Worm (Caenorhabditis elegans): Measurements from ENCODE around the gene pigq-1.

Gene pigq-1

ce11 chrIV:11125200-11125599 lies 21.8 kb downstream of the pigq-1 start (continued):
- TF ChIP-seq nhr-28 (tag; optimal IDR thresholded peaks at IDR 0.05) (no peak), lin-13 (GFP tag; optimal IDR thresholded peaks at IDR 0.05) (no peak)

ce11 chrIV:11124674-11125073 lies 22.4 kb downstream of the pigq-1 start, which contains the start of gene spo-11:
Gene spo-11, minus strand, starts transcription at chrIV:11124862.
- no peak for TF ChIP-seq nhr-41 (GFP tag; IDR thresholded peaks at IDR 0.05)
- no peak for TF ChIP-seq fkh-10 (GFP tag; optimal IDR thresholded peaks at IDR 0.05)
- peak; percentile 3 for TF ChIP-seq F49E8.2 (tag; optimal IDR thresholded peaks at IDR 0.05; ENCODE audit: borderline replicate concordance)
- TF ChIP-seq spr-1 (tag; optimal IDR thresholded peaks at IDR 0.05), result no peak

- TF ChIP-seq nhr-28 (tag; optimal IDR thresholded peaks at IDR 0.05), result peak; percentile 17
- no peak for TF ChIP-seq zip-2 (tag; optimal IDR thresholded peaks at IDR 0.05)
These were observed 27.0 kb downstream of the pigq-1 start for ce11 chrIV:11119972-11120562.

ce11 chrIV:11118837-11119491 lies 28.1 kb downstream of the pigq-1 start, which contains the start of the genes imp-2 and enpl-1:
Gene imp-2, minus strand, starts transcription at chrIV:11118887.
Gene enpl-1, plus strand, starts transcription at chrIV:11119298.
- TF ChIP-seq madf-5 (GFP tag; IDR thresholded peaks at IDR 0.05), result no peak
- TF ChIP-seq tag-97 (GFP tag; IDR thresholded peaks at IDR 0.05), result no peak
- TF ChIP-seq Y75B8A.6 (GFP tag; IDR thresholded peaks at IDR 0.05), result no peak
- TF ChIP-seq pqm-1 (tag; optimal IDR thresholded peaks at IDR 0.05), result peak; percentile 64
- TF ChIP-seq daf-19 (GFP tag; conservative IDR thresholded peaks at IDR 0.05), result no peak
- TF ChIP-seq F44E2.7 (GFP tag; IDR thresholded peaks at IDR 0.05), result no peak
- peak; percentile 58; the same call in 1 of the 2 replicates for TF ChIP-seq nhr-42 (GFP tag; IDR thresholded peaks at IDR 0.05)
- peak; percentile 11 for TF ChIP-seq spr-3 (GFP tag; optimal IDR thresholded peaks at IDR 0.05)
- peak; percentile 17; the same call in 1 of the 2 replicates for TF ChIP-seq lim-7 (GFP tag; IDR thresholded peaks at IDR 0.05)
- peak; percentile 69 for TF ChIP-seq F10B5.3 (tag; optimal IDR thresholded peaks at IDR 0.05)
- peak; percentile 63 for TF ChIP-seq F37D6.2 (tag; optimal IDR thresholded peaks at IDR 0.05)
- TF ChIP-seq D1046.2 (GFP tag; IDR thresholded peaks at IDR 0.05), result no peak
- peak; percentile 83 for TF ChIP-seq nhr-6 (tag; optimal IDR thresholded peaks at IDR 0.05)
- TF ChIP-seq duxl-1 (tag; optimal IDR thresholded peaks at IDR 0.05; ENCODE audit: poor library complexity), result peak; percentile 53
- TF ChIP-seq mdl-1 (tag; optimal IDR thresholded peaks at IDR 0.05), result peak; percentile 71 to 98
- TF ChIP-seq daf-16 (GFP tag; optimal IDR thresholded peaks at IDR 0.05), result peak in 1 of 2 experiments; percentile 74
- TF ChIP-seq daf-16 (tag; optimal IDR thresholded peaks at IDR 0.05), result peak; percentile 72
- TF ChIP-seq egl-43 (GFP tag; IDR thresholded peaks at IDR 0.05), result peak; percentile 86
- TF ChIP-seq cey-2 (tag; optimal IDR thresholded peaks at IDR 0.05; ENCODE audit: borderline replicate concordance, insufficient read depth), result no peak
- peak; percentile 71 for TF ChIP-seq arid-1 (GFP tag; conservative IDR thresholded peaks at IDR 0.05)
- TF ChIP-seq gei-8 (GFP tag; optimal IDR thresholded peaks at IDR 0.05), result peak; percentile 76
- TF ChIP-seq Y48G9A.11 (GFP tag; IDR thresholded peaks at IDR 0.05), result no peak
- 0 out of 2 replicates have a peak, but pooled peaks have one; percentile 13 for TF ChIP-seq zfp-3 (GFP tag; conservative IDR thresholded peaks at IDR 0.05)
- TF ChIP-seq daf-8 (GFP tag; IDR thresholded peaks at IDR 0.05), result no peak
- peak; percentile 82 for TF ChIP-seq ctbp-1 (GFP tag; IDR thresholded peaks at IDR 0.05)
- TF ChIP-seq hlh-11 (tag; optimal IDR thresholded peaks at IDR 0.05), result peak; percentile 96
- peak; percentile 83 for TF ChIP-seq nhr-11 (tag; optimal IDR thresholded peaks at IDR 0.05)
- TF ChIP-seq zag-1 (tag; optimal IDR thresholded peaks at IDR 0.05), result peak; percentile 68
- TF ChIP-seq zfp-2 (tag; optimal IDR thresholded peaks at IDR 0.05), result peak; percentile 16
- no peak for TF ChIP-seq egl-27 (tag; optimal IDR thresholded peaks at IDR 0.05)
- TF ChIP-seq lir-3 (tag; optimal IDR thresholded peaks at IDR 0.05), result peak; percentile 2
- TF ChIP-seq nhr-102 (tag; optimal IDR thresholded peaks at IDR 0.05), result peak; percentile 82
- TF ChIP-seq nhr-237 (tag; optimal IDR thresholded peaks at IDR 0.05), result no peak
- peak; percentile 59 for TF ChIP-seq spr-1 (tag; optimal IDR thresholded peaks at IDR 0.05)
- TF ChIP-seq lin-39 (tag; optimal IDR thresholded peaks at IDR 0.05), result no peak
- TF ChIP-seq zip-2 (tag; optimal IDR thresholded peaks at IDR 0.05), result peak; percentile 43
- TF ChIP-seq fos-1 (tag; optimal IDR thresholded peaks at IDR 0.05), result no peak
- no peak for TF ChIP-seq snpc-4 (tag; optimal IDR thresholded peaks at IDR 0.05)
- peak; percentile 78 for TF ChIP-seq dpl-1 (GFP tag; optimal IDR thresholded peaks at IDR 0.05)
